Worm (Caenorhabditis elegans): ENCODE results near the gene R12B2.13.

DNA sequence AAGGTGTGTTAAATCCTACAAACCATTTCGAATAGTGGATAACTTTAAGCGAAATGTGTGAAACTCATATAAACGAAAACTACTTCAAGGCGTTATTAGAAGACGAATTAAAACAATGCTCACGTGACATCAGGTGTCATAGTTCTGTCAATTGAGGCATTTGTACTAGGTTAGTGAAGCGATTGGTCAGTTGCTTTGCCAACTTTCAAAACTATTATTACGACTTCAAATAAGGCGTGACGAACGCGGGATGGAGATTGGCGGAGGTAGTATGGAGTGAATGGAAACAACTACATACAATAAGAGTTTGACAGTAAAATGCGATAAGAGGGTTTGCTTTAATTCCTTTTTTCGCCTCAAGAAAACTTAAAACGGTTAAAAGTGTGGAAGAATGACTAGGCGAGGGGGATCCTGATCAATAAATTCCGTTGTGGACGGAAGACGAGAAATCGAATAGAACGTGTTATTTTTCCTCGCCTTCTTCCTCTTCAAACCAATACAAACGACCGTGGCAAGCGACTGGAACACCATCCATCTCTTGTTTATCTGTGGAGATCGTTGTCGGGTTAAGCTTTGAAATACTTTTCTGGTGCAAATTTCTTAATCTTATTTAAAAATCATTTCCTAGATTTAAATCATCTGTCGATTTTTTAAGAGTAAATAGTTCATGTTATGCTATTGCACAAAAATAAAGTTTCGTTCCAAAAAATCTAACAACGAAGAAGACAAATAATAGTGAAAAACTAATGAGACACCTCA lies 7.7 kb upstream of the R12B2.13 start:
- TF ChIP-seq fkh-10 (GFP tag; optimal IDR thresholded peaks at IDR 0.05) (no peak), Y105C5A.15 (GFP tag; IDR thresholded peaks at IDR 0.05) (no peak), ctbp-1 (GFP tag; IDR thresholded peaks at IDR 0.05) (no peak), jun-1 (tag; optimal IDR thresholded peaks at IDR 0.05) (no peak), zfp-2 (tag; optimal IDR thresholded peaks at IDR 0.05) (no peak), dmd-6 (GFP tag; IDR thresholded peaks at IDR 0.05) (peak; percentile 64), skn-1 (tag; optimal IDR thresholded peaks at IDR 0.05) (no peak), set-16 (GFP tag; IDR thresholded peaks at IDR 0.05) (no peak), nhr-237 (tag; optimal IDR thresholded peaks at IDR 0.05) (no peak), ceh-28 (tag; optimal IDR thresholded peaks at IDR 0.05) (no peak), zip-2 (tag; optimal IDR thresholded peaks at IDR 0.05) (no peak), aha-1 (tag) (peak; percentile 47), snpc-4 (tag; optimal IDR thresholded peaks at IDR 0.05) (no peak)
